Fruit fly (Drosophila melanogaster): ENCODE data around the gene Spn28Dc.

dm6 chr2L:7957068-7957868 is 49.7 kb downstream of the Spn28Dc start:
- TF ChIP-seq CG5204 (GFP tag; optimal IDR thresholded peaks at IDR 0.05) (no peak), ovo (GFP tag; optimal IDR thresholded peaks at IDR 0.05) (no peak), CG7045 (GFP tag; optimal IDR thresholded peaks at IDR 0.05) (no peak), tj (GFP tag; optimal IDR thresholded peaks at IDR 0.05) (no peak), CG1620 (GFP tag; optimal IDR thresholded peaks at IDR 0.05) (no peak), Clk (GFP tag; optimal IDR thresholded peaks at IDR 0.05) (no peak), bab1 (GFP tag; optimal IDR thresholded peaks at IDR 0.05) (no peak), pad (GFP tag; optimal IDR thresholded peaks at IDR 0.05) (no peak), CG11617 (GFP tag; optimal IDR thresholded peaks at IDR 0.05) (no peak), kay (GFP tag; ENCODE audit: borderline replicate concordance) (no peak), CG33017 (tag; optimal IDR thresholded peaks at IDR 0.05) (no peak)

All from whole organism, adult.